Worm (Caenorhabditis elegans) whole organism, midembryonic: Measurements from ENCODE around the gene ncl-1.

Experiments
- T22C8.4 ChIP-seq: fragments of 200-800 bp; sonication (Bioruptor generic); IDR thresholded peaks from 2 replicates; pipeline ENCODE4 v1.3.6; 2022; ENCODE audit warnings: missing genetic modification characterization, missing compliant biosample characterization
- cog-1 ChIP-seq: sonication (generic microtip); optimal IDR thresholded peaks from 2 replicates; lab custom pipeline; 2016; ENCODE audit warnings: missing genetic modification characterization, missing compliant biosample characterization
- flt-1 ChIP-seq: fragments of 200-800 bp; sonication (Bioruptor generic); IDR thresholded peaks from 2 replicates; pipeline ENCODE4 v1.3.6; 2022; ENCODE audit warnings: missing genetic modification characterization, missing compliant biosample characterization
- klf-2 ChIP-seq: fragments of 200-800 bp; sonication (Bioruptor generic); conservative IDR thresholded peaks from 2 replicates; pipeline ENCODE4 v1.3.6; 2022; ENCODE audit warnings: missing genetic modification reagents, missing genetic modification characterization, missing compliant biosample characterization
- med-1 ChIP-seq: sonication (generic microtip); optimal IDR thresholded peaks from 2 replicates; lab custom pipeline; 2017; ENCODE audit warnings: missing genetic modification characterization, mild to moderate bottlenecking, missing compliant biosample characterization, antibody characterized with exemption, missing genetic modification reagents; ENCODE audit not compliant: insufficient read depth
- ref-1 ChIP-seq: fragments of 200-800 bp; sonication (Bioruptor generic); conservative IDR thresholded peaks from 2 replicates; pipeline ENCODE4 v1.3.6; 2022; ENCODE audit warnings: missing genetic modification reagents, missing genetic modification characterization, missing compliant biosample characterization
- tab-1 ChIP-seq: fragments of 200-800 bp; sonication (Bioruptor generic); IDR thresholded peaks from 2 replicates; pipeline ENCODE4 v1.3.6; 2022; ENCODE audit warnings: missing genetic modification characterization, missing compliant biosample characterization
- ztf-23 ChIP-seq: fragments of 200-800 bp; sonication (Bioruptor generic); IDR thresholded peaks from 2 replicates; pipeline ENCODE4 v1.3.6; 2022; ENCODE audit warnings: missing genetic modification reagents, missing genetic modification characterization, missing compliant biosample characterization
- ztf-29 ChIP-seq: fragments of 200-800 bp; sonication (Bioruptor generic); IDR thresholded peaks from 2 replicates; pipeline ENCODE4 v1.3.6; 2022; ENCODE audit warnings: missing genetic modification reagents, missing genetic modification characterization, missing compliant biosample characterization

DNA sequence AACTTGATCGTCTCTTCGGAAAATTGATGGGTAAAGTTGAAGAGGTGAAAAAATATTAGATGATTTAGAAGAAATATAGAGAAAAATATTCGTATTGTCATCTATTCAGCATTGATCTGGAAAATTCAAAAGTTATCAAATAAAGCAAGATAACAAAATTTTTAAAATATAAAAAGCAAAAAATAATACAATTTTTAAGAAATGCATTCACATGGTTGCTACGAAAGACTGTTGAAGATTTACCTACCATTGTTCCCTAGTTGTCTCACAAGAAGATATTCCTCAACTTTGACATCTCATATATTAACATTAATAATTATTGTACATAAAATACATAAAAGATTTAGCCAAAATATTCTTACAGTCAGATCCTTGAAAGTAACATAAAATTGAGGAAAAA is 34.8 kb downstream of the ncl-1 start, which contains the start of gene cdh-3:
- no peak for TF ChIP-seq T22C8.4 (GFP tag; lab: Robert Waterston, UW)
- no peak for TF ChIP-seq tab-1
- TF ChIP-seq flt-1 (GFP tag; lab: Robert Waterston, UW): no peak
- no peak for TF ChIP-seq cog-1 (tag; lab: Kevin White, UChicago)
- TF ChIP-seq ztf-23 (GFP tag; lab: Robert Waterston, UW): no peak
- TF ChIP-seq klf-2 (GFP tag; lab: Robert Waterston, UW): no peak
- TF ChIP-seq ztf-29 (GFP tag; lab: Robert Waterston, UW): no peak
- TF ChIP-seq med-1 (GFP tag; lab: Kevin White, UChicago): no peak
- no peak for TF ChIP-seq ref-1 (GFP tag; lab: Robert Waterston, UW)
